Worm (Caenorhabditis elegans): ENCODE results near the gene nas-29.

ce11 chrII:5171610-5172009 lies 29.8 kb upstream of the nas-29 start, which contains the start of gene C27D6.15:
- no peak for TF ChIP-seq aly-2 (tag; optimal IDR thresholded peaks at IDR 0.05)
- no peak for TF ChIP-seq nhr-12 (tag; optimal IDR thresholded peaks at IDR 0.05)
- no peak for TF ChIP-seq R02D3.7 (tag; optimal IDR thresholded peaks at IDR 0.05)
- TF ChIP-seq nhr-25 (tag; optimal IDR thresholded peaks at IDR 0.05) = no peak
- no peak for TF ChIP-seq ZK546.5 (tag; optimal IDR thresholded peaks at IDR 0.05)
- no peak for TF ChIP-seq nhr-10 (tag; optimal IDR thresholded peaks at IDR 0.05)
